Fruit fly (Drosophila melanogaster) whole organism, pupa: ENCODE data around the gene pall.

Experiments
- CG12605 ChIP-seq: fragments of 200-800 bp; sonication (Bioruptor generic); IDR thresholded peaks from 2 replicates; pipeline ENCODE4 v1.3.6; 2022; ENCODE audit warnings: missing biosample characterization, missing genetic modification characterization
- CG15710 ChIP-seq: fragments of 200-800 bp; sonication (Bioruptor generic); optimal IDR thresholded peaks from 2 replicates; lab custom pipeline; 2018; ENCODE audit warnings: missing biosample characterization, mild to moderate bottlenecking, missing genetic modification characterization, moderate library complexity
- CG34367 ChIP-seq: fragments of 200-800 bp; sonication (Bioruptor generic); optimal IDR thresholded peaks from 2 replicates; lab custom pipeline; 2018; ENCODE audit warnings: missing biosample characterization, mild to moderate bottlenecking, missing genetic modification characterization
- Snoo ChIP-seq: fragments of 200-800 bp; sonication (Bioruptor generic); optimal IDR thresholded peaks from 3 replicates; lab custom pipeline; 2017; ENCODE audit warnings: missing biosample characterization, mild to moderate bottlenecking, missing genetic modification characterization, inconsistent platforms

DNA sequence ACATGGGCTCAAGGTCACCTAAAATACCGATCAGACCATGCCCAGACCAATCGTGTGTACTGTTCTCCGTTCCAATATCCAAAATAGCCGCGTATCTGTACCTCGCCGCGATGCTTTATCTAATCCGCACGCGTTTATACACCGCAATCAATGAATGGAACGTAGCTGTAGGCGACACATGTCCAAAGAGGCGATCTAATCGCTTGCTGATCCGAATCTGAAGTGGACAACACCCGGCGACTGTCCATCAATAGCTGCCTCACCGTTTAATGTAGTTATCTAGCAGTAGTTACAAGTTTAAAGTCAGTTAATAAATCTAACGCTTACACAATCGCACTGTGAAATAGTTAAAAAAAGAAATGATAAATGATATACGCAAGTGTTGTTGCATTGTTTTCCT, 35.2 kb downstream of the pall start:
- TF ChIP-seq CG12605 (no peak), Snoo (tag; lab: Kevin White, UChicago) (no peak), CG34367 (no peak), CG15710 (tag; lab: Kevin White, UChicago) (no peak)
